Fruit fly (Drosophila melanogaster): Measurements from ENCODE around the gene CG10514.

CG10514 gene

dm6 chr3R:25258628-25259240 lies 20.9 kb downstream of the CG10514 start, which contains the start of gene CG11857 (continued):
- TF ChIP-seq CG8388 (GFP tag; optimal IDR thresholded peaks at IDR 0.05) (peak; percentile 95), Abd-B (GFP tag; optimal IDR thresholded peaks at IDR 0.05) (peak; percentile 99), ham (GFP tag; IDR thresholded peaks at IDR 0.05) (peak; percentile 96), CG11696 (GFP tag; IDR thresholded peaks at IDR 0.05) (peak; percentile 89), bsh (GFP tag; optimal IDR thresholded peaks at IDR 0.05) (peak; percentile 69 to 98), cad (GFP tag; optimal IDR thresholded peaks at IDR 0.05) (no peak), YL-1 (GFP tag; optimal IDR thresholded peaks at IDR 0.05) (peak; percentile 97), Elba2 (GFP tag; optimal IDR thresholded peaks at IDR 0.05) (peak; percentile 90), Sox100B (GFP tag; optimal IDR thresholded peaks at IDR 0.05) (peak; percentile 93), pnt (GFP tag; optimal IDR thresholded peaks at IDR 0.05) (peak; percentile 97), CG8765 (GFP tag; IDR thresholded peaks at IDR 0.05) (peak; percentile 98), CG42726 (GFP tag; IDR thresholded peaks at IDR 0.05; ENCODE audit: partially characterized antibody) (peak; percentile 98), CG7786 (GFP tag; optimal IDR thresholded peaks at IDR 0.05) (peak; percentile 98), zen (tag; optimal IDR thresholded peaks at IDR 0.05) (peak; percentile 99), Lim3 (GFP tag; IDR thresholded peaks at IDR 0.05) (peak; percentile 95), ERR (GFP tag; optimal IDR thresholded peaks at IDR 0.05) (peak; percentile 95), Deaf1 (tag; optimal IDR thresholded peaks at IDR 0.05) (peak; percentile 79), crp (GFP tag; optimal IDR thresholded peaks at IDR 0.05) (peak in 1 of 2 experiments; percentile 72), D19A (tag; optimal IDR thresholded peaks at IDR 0.05) (peak; percentile 92), nau (GFP tag; optimal IDR thresholded peaks at IDR 0.05) (no peak), CG17568 (GFP tag; optimal IDR thresholded peaks at IDR 0.05) (no peak), Eip74EF (GFP tag; optimal IDR thresholded peaks at IDR 0.05) (peak in 1 of 2 experiments; percentile 85), Myb (GFP tag; optimal IDR thresholded peaks at IDR 0.05) (peak; percentile 89), Awh (GFP tag; IDR thresholded peaks at IDR 0.05) (peak; percentile 97), Doc2 (GFP tag; IDR thresholded peaks at IDR 0.05) (peak; percentile 97), B-H1 (GFP tag; IDR thresholded peaks at IDR 0.05) (peak; percentile 98), BEAF-32 (GFP tag; optimal IDR thresholded peaks at IDR 0.05) (peak; percentile 100), CG13296 (GFP tag; optimal IDR thresholded peaks at IDR 0.05) (peak; percentile 93), CG12942 (GFP tag; optimal IDR thresholded peaks at IDR 0.05) (peak; percentile 98), ind (GFP tag; optimal IDR thresholded peaks at IDR 0.05) (peak; percentile 99), wdn (GFP tag; IDR thresholded peaks at IDR 0.05) (peak; percentile 97), bab2 (GFP tag; optimal IDR thresholded peaks at IDR 0.05) (peak; percentile 98), HmgD (GFP tag; optimal IDR thresholded peaks at IDR 0.05) (peak; percentile 95), CG3847 (GFP tag; IDR thresholded peaks at IDR 0.05) (peak; percentile 99), Neu2 (GFP tag; optimal IDR thresholded peaks at IDR 0.05; ENCODE audit: borderline replicate concordance) (peak; percentile 83), CTCF (GFP tag; optimal IDR thresholded peaks at IDR 0.05) (peak; percentile 59), onecut (GFP tag; IDR thresholded peaks at IDR 0.05) (peak; percentile 93), repo (GFP tag; optimal IDR thresholded peaks at IDR 0.05) (peak; percentile 95), corto (GFP tag; optimal IDR thresholded peaks at IDR 0.05) (peak; percentile 95), gcm (GFP tag; optimal IDR thresholded peaks at IDR 0.05) (peak; percentile 94), bigmax (GFP tag; optimal IDR thresholded peaks at IDR 0.05) (peak; percentile 60), Mrtf (GFP tag; IDR thresholded peaks at IDR 0.05) (peak; percentile 99), Sry-β (GFP tag; optimal IDR thresholded peaks at IDR 0.05) (peak; percentile 78), CG1603 (tag; optimal IDR thresholded peaks at IDR 0.05) (peak; percentile 97), Gug (GFP tag; IDR thresholded peaks at IDR 0.05) (peak; percentile 99), Nf-YB (GFP tag; optimal IDR thresholded peaks at IDR 0.05) (peak; percentile 80), cwo (GFP tag; optimal IDR thresholded peaks at IDR 0.05) (peak; percentile 90), Nf-YC (tag; optimal IDR thresholded peaks at IDR 0.05) (peak; percentile 87), Hmx (GFP tag; optimal IDR thresholded peaks at IDR 0.05) (peak; percentile 96), CG31224 (GFP tag; IDR thresholded peaks at IDR 0.05) (peak; percentile 97)
